Worm (Caenorhabditis elegans) whole organism, L3 larva: ENCODE data around the gene W06D11.2.

Experiments
- R02D3.7 ChIP-seq: fragments of 150-350 bp; optimal IDR thresholded peaks from 2 replicates; lab custom pipeline; 2014; ENCODE audit warnings: missing biosample characterization, missing genetic modification characterization
- ZK546.5 ChIP-seq: sonication (generic microtip); optimal IDR thresholded peaks from 2 replicates; lab custom pipeline; 2017; ENCODE audit warnings: missing biosample characterization, missing genetic modification characterization
- aly-2 ChIP-seq: fragments of 150-350 bp; optimal IDR thresholded peaks from 2 replicates; lab custom pipeline; 2014; ENCODE audit warnings: missing biosample characterization, missing genetic modification characterization
- ama-1 ChIP-seq: fragments of 150-350 bp; optimal IDR thresholded peaks from 2 replicates; lab custom pipeline; 2018
- ceh-16 ChIP-seq: sonication (generic microtip); optimal IDR thresholded peaks from 2 replicates; lab custom pipeline; 2017; ENCODE audit warnings: missing biosample characterization, missing genetic modification characterization
- ceh-28 ChIP-seq: fragments of 150-350 bp; optimal IDR thresholded peaks from 2 replicates; lab custom pipeline; 2014; ENCODE audit warnings: missing biosample characterization, missing genetic modification reagents, missing genetic modification characterization
- ceh-82 ChIP-seq: fragments of 150-350 bp; optimal IDR thresholded peaks from 2 replicates; lab custom pipeline; 2014; ENCODE audit warnings: missing biosample characterization, missing genetic modification characterization
- ceh-9 ChIP-seq: sonication (generic microtip); optimal IDR thresholded peaks from 2 replicates; lab custom pipeline; 2018; ENCODE audit warnings: missing biosample characterization, missing genetic modification characterization
- egl-27 ChIP-seq: sonication (generic microtip); optimal IDR thresholded peaks from 4 replicates; lab custom pipeline; 2017; ENCODE audit warnings: missing biosample characterization, missing genetic modification reagents, missing genetic modification characterization
- egl-5 ChIP-seq: fragments of 150-350 bp; optimal IDR thresholded peaks from 2 replicates; lab custom pipeline; 2017; ENCODE audit warnings: missing biosample characterization, missing genetic modification reagents, missing genetic modification characterization, inconsistent platforms
- elt-2 ChIP-seq: sonication (generic microtip); optimal IDR thresholded peaks from 2 replicates; lab custom pipeline; 2016; ENCODE audit warnings: missing genetic modification reagents, mild to moderate bottlenecking, missing genetic modification characterization, missing compliant biosample characterization
- eor-1 ChIP-seq, 2 experiments: fragments of 150-350 bp; optimal IDR thresholded peaks; 2 replicates each; lab custom pipeline; 2014 to 2018; ENCODE audit warnings: missing biosample characterization in 2 of 2, missing genetic modification characterization in 2 of 2
- fkh-10 ChIP-seq: sonication (generic microtip); optimal IDR thresholded peaks from 2 replicates; lab custom pipeline; 2017; ENCODE audit warnings: missing biosample characterization, missing genetic modification reagents, missing genetic modification characterization
- fkh-2 ChIP-seq: fragments of 150-350 bp; optimal IDR thresholded peaks from 2 replicates; lab custom pipeline; 2014; ENCODE audit warnings: missing biosample characterization, missing genetic modification reagents, missing genetic modification characterization
- fos-1 ChIP-seq: fragments of 150-350 bp; optimal IDR thresholded peaks from 2 replicates; lab custom pipeline; 2014; ENCODE audit warnings: missing biosample characterization, missing genetic modification characterization
- hmg-11 ChIP-seq: sonication (generic microtip); optimal IDR thresholded peaks from 2 replicates; lab custom pipeline; 2016; ENCODE audit warnings: missing genetic modification characterization, missing compliant biosample characterization
- lin-15B ChIP-seq: fragments of 150-350 bp; optimal IDR thresholded peaks from 2 replicates; lab custom pipeline; 2014; ENCODE audit warnings: missing biosample characterization, missing genetic modification characterization
- lsy-12 ChIP-seq: sonication (generic microtip); optimal IDR thresholded peaks from 2 replicates; lab custom pipeline; 2016; ENCODE audit warnings: mild to moderate bottlenecking, missing genetic modification characterization, missing compliant biosample characterization
- mdl-1 ChIP-seq: fragments of 150-350 bp; optimal IDR thresholded peaks from 2 replicates; lab custom pipeline; 2014; ENCODE audit warnings: missing biosample characterization, missing genetic modification characterization
- nhr-11 ChIP-seq: fragments of 150-350 bp; optimal IDR thresholded peaks from 2 replicates; lab custom pipeline; 2014; ENCODE audit warnings: missing biosample characterization, missing genetic modification characterization
- nhr-12 ChIP-seq: fragments of 150-350 bp; optimal IDR thresholded peaks from 2 replicates; lab custom pipeline; 2014; ENCODE audit warnings: missing biosample characterization, missing genetic modification characterization
- nhr-237 ChIP-seq: fragments of 150-350 bp; optimal IDR thresholded peaks from 2 replicates; lab custom pipeline; 2014; ENCODE audit warnings: missing biosample characterization, missing genetic modification characterization
- nhr-25 ChIP-seq: sonication (generic microtip); optimal IDR thresholded peaks from 2 replicates; lab custom pipeline; 2017; ENCODE audit warnings: missing biosample characterization, missing genetic modification characterization
- nhr-28 ChIP-seq: fragments of 150-350 bp; optimal IDR thresholded peaks from 2 replicates; lab custom pipeline; 2014; ENCODE audit warnings: missing biosample characterization, missing genetic modification characterization
- nhr-43 ChIP-seq: sonication (generic microtip); optimal IDR thresholded peaks from 2 replicates; lab custom pipeline; 2016; ENCODE audit warnings: mild to moderate bottlenecking, missing genetic modification characterization, missing compliant biosample characterization; ENCODE audit not compliant: poor library complexity, severe bottlenecking
- nhr-76 ChIP-seq: fragments of 150-350 bp; sonication (generic microtip); optimal IDR thresholded peaks from 5 replicates; lab custom pipeline; 2014; ENCODE audit warnings: missing biosample characterization, missing genetic modification characterization
- nhr-77 ChIP-seq: fragments of 150-350 bp; optimal IDR thresholded peaks from 2 replicates; lab custom pipeline; 2014; ENCODE audit warnings: missing biosample characterization, missing genetic modification characterization
- pha-4 ChIP-seq: fragments of 150-350 bp; optimal IDR thresholded peaks from 2 replicates; lab custom pipeline; 2014; ENCODE audit warnings: missing biosample characterization, missing genetic modification reagents, missing genetic modification characterization
- pqm-1 ChIP-seq: fragments of 150-350 bp; optimal IDR thresholded peaks from 2 replicates; lab custom pipeline; 2017; ENCODE audit warnings: missing biosample characterization, missing genetic modification characterization, inconsistent platforms
- sea-2 ChIP-seq: fragments of 150-350 bp; sonication (generic microtip); optimal IDR thresholded peaks from 4 replicates; lab custom pipeline; 2014; ENCODE audit warnings: missing biosample characterization, missing genetic modification reagents, missing genetic modification characterization
- tbx-2 ChIP-seq: sonication (generic microtip); optimal IDR thresholded peaks from 2 replicates; lab custom pipeline; 2016; ENCODE audit warnings: mild to moderate bottlenecking, missing genetic modification characterization, missing compliant biosample characterization
- zag-1 ChIP-seq: fragments of 150-350 bp; optimal IDR thresholded peaks from 2 replicates; lab custom pipeline; 2014; ENCODE audit warnings: missing biosample characterization, missing genetic modification characterization
- ztf-11 ChIP-seq: fragments of 150-350 bp; optimal IDR thresholded peaks from 2 replicates; lab custom pipeline; 2014; ENCODE audit warnings: missing biosample characterization, missing genetic modification characterization
- ztf-4 ChIP-seq: fragments of 150-350 bp; optimal IDR thresholded peaks from 2 replicates; lab custom pipeline; 2014; ENCODE audit warnings: missing biosample characterization, missing genetic modification characterization

Gene W06D11.2

DNA sequence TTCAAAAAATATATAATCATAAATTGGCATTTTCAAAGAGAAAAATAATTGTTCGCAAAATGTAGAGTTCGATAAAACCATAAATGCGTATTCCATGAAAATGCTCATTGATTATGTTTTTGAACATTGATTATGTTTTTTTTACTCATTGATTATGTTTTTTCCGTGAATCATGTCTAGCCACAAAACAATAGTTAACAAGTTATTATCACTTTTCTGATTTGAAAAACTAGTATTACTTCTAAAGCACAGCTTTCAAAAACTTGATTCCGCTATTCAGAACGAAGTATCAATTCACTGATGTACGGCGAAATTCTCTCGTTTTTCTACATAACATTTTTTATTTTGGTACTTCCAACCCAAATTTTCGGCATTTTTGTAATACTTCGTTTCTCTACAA lies 39.3 kb upstream of the W06D11.2 start, which contains the start of gene srd-48:
TSS of gene srd-48 (plus strand) at position 301 of the 400 bp plus-strand sequence.
- TF ChIP-seq R02D3.7 (tag; lab: Kevin White, UChicago) (no peak), nhr-77 (tag; lab: Kevin White, UChicago) (no peak)

DNA sequence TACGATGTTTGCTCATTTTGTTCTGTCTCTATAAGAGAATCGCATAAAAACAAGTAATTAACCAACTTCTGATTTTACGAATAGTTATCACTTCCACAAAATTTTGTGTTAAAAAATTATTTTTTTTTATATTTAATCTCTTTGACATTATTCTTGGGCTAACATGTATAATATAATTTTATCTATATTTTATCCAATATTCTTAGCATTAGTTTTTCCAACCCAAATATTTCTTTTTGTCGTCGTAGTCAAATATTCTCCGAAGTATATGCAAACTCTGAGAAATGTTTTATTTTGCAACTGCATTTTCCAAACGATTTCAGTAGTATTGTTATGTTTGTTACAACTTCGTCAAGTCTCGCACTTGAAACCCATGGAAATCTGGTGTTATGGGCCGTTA lies 36.9 kb upstream of the W06D11.2 start, which contains the start of gene srd-47:
TSS of gene srd-47 (plus strand) at position 164 of the 400 bp plus-strand sequence.
- TF ChIP-seq ama-1 (lab: Kevin White, UChicago) = no peak
- no peak for TF ChIP-seq nhr-28
- no peak for TF ChIP-seq lsy-12

DNA sequence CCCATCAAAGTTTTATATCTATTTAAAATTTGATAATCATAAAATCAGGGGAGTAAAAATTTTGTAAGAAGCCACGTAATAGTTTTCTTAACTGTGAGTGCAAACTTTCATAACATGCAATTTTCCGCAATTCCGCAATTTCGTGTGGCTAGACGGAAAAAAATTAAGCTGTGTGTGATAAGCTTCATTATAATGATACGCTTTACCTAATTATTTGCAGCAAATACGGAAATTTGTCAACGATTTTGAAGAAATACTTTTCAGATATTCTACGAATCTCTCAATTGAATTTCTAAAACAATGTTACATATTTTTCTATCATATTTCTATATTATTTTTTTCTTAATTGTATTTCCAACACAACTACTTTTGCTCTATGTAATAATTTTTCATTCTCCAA lies 35.3 kb upstream of the W06D11.2 start, which contains the start of gene srd-46:
TSS of gene srd-46 (plus strand) at position 301 of the 400 bp plus-strand sequence.
- TF ChIP-seq egl-27 (tag; lab: Kevin White, UChicago) = no peak

DNA sequence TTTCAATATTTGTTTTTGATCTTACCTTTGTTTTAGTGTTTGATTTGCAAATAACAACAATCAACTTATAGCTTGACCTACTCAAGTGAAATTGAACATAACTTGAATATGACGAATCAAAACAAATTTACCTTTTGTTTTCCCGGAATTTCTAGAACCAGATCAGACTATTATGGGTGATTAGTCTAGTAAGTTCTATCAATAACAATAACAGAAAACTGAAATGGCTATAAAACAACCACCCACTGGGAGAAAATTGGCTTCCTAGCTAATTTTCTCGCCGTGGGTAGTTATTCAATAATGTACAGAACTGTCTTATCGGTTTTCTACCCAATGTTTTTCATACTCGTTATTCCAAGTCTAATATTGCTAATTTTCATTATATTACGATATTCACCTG lies 32.1 kb upstream of the W06D11.2 start, which contains the start of gene srd-45:
TSS of gene srd-45 (plus strand) at position 301 of the 400 bp plus-strand sequence.
- TF ChIP-seq lin-15B (tag; lab: Kevin White, UChicago) = no peak
- TF ChIP-seq, all 47 proteins: peak for 0

DNA sequence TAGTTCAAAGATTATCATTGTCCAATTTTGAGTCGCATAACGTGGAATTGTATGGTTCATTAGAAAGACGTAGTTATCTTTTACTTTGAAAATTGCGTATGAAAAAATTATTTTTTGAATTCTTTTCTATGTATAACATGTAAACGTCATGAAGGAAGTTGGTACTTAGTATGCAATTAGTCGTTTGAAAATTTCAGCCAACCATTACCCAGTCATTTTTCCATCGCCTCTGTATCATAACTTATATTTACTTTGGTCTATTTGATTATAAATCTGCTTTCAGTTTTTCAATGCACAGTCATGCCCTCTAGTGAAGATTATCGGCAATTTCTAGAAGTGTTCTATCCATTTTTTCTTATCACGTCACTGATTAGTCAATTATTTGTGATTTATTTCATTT lies 29.9 kb upstream of the W06D11.2 start, which contains the start of gene srd-41:
TSS of gene srd-41 (plus strand) at position 301 of the 400 bp plus-strand sequence.
- TF ChIP-seq nhr-77 (tag; lab: Kevin White, UChicago) (no peak), ztf-11 (tag; lab: Kevin White, UChicago) (no peak), ztf-4 (no peak), nhr-12 (tag; lab: Kevin White, UChicago) (no peak), fkh-10 (GFP tag; lab: Kevin White, UChicago) (no peak), hmg-11 (tag; lab: Kevin White, UChicago) (no peak), pqm-1 (no peak), egl-27 (tag; lab: Kevin White, UChicago) (no peak), zag-1 (tag; lab: Kevin White, UChicago) (no peak), nhr-25 (tag; lab: Kevin White, UChicago) (no peak), egl-5 (no peak), ceh-16 (tag; lab: Kevin White, UChicago) (no peak), tbx-2 (no peak), R02D3.7 (tag; lab: Kevin White, UChicago) (no peak)

DNA sequence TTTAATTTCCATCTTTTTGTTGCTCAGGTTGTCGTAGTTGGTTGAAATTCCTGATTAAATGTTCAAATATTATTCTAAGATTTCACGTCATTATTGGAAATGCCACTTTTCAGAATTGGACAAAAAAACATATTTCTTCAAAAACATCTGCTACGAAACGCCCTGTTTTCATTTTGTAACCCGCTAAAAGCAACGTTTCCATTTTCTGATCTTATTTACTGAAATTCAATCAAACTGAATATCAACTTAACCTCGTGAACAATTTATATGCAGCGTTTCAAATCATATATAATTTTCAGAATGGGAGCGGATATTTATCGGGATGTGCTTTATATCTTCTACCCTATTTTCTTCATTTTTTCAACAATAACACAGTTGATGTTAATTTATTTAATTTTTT lies 26.9 kb upstream of the W06D11.2 start, which contains the start of gene srd-40:
TSS of gene srd-40 (plus strand) at position 301 of the 400 bp plus-strand sequence.
- TF ChIP-seq nhr-25 (tag; lab: Kevin White, UChicago) (no peak), ceh-28 (tag; lab: Kevin White, UChicago) (no peak), nhr-76 (tag; lab: Kevin White, UChicago) (no peak), R02D3.7 (tag; lab: Kevin White, UChicago) (no peak), mdl-1 (tag; lab: Kevin White, UChicago) (no peak), ZK546.5 (tag; lab: Kevin White, UChicago) (no peak), egl-27 (tag; lab: Kevin White, UChicago) (no peak), pqm-1 (no peak), ceh-82 (no peak), egl-5 (no peak), aly-2 (tag; lab: Kevin White, UChicago) (no peak), fkh-10 (GFP tag; lab: Kevin White, UChicago) (no peak), eor-1 (tag; optimal IDR thresholded peaks at IDR 0.05; lab: Kevin White, UChicago) (no peak), tbx-2 (no peak), ama-1 (lab: Kevin White, UChicago) (no peak), pha-4 (tag; lab: Kevin White, UChicago) (no peak), nhr-43 (tag; lab: Kevin White, UChicago) (no peak), nhr-11 (no peak), nhr-237 (no peak), elt-2 (tag; lab: Kevin White, UChicago) (no peak)

DNA sequence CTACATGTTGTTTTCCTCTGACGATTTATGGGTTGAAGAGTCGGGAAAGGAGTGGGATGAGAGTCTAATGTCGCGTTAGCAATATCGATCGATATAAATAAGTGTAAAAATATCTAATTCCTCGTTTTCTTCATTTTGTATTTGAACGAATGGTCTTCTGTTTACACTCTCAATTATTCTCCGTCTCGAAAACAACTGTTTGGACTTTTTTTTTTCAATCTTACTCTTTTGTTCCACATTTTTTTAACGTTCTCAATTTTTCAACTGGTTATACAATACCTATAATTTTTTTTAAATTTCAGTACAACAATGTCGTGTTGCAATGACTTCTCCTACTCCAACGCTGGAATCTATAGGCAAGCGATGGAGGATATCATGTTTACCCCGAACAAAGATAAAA lies 24.8 kb upstream of the W06D11.2 start, which contains the start of gene F17A2.13:
TSS of gene F17A2.13 (plus strand) at position 301 of the 400 bp plus-strand sequence.
- TF ChIP-seq nhr-43 (tag; lab: Kevin White, UChicago) (no peak), tbx-2 (no peak), ceh-9 (tag; lab: Kevin White, UChicago) (no peak), ceh-16 (tag; lab: Kevin White, UChicago) (no peak), fos-1 (tag; lab: Kevin White, UChicago) (no peak), fkh-2 (no peak), ztf-4 (no peak), egl-27 (tag; lab: Kevin White, UChicago) (no peak), sea-2 (no peak), aly-2 (tag; lab: Kevin White, UChicago) (no peak), pha-4 (tag; lab: Kevin White, UChicago) (no peak)
- TF ChIP-seq, all 47 proteins: peak for 0
